Fruit fly (Drosophila melanogaster) whole organism, pupa: Measurements from ENCODE around the gene CG5510.

Experiments used
- CG10348 ChIP-seq: fragments of 200-800 bp; sonication (Bioruptor generic); IDR thresholded peaks from 2 replicates; pipeline ENCODE4 v1.3.6; 2022; ENCODE audit warnings: missing biosample characterization, missing genetic modification characterization
- CG12605 ChIP-seq: fragments of 200-800 bp; sonication (Bioruptor generic); IDR thresholded peaks from 2 replicates; pipeline ENCODE4 v1.3.6; 2022; ENCODE audit warnings: missing biosample characterization, missing genetic modification characterization
- CG13204 ChIP-seq: fragments of 200-800 bp; sonication (Bioruptor generic); optimal IDR thresholded peaks from 2 replicates; lab custom pipeline; 2018; ENCODE audit warnings: missing biosample characterization, mild to moderate bottlenecking, missing genetic modification characterization, moderate library complexity
- CG14655 ChIP-seq: fragments of 200-800 bp; sonication (Bioruptor generic); optimal IDR thresholded peaks from 3 replicates; lab custom pipeline; 2017; ENCODE audit warnings: mild to moderate bottlenecking, missing biosample characterization, missing genetic modification reagents, missing genetic modification characterization
- CG15710 ChIP-seq: fragments of 200-800 bp; sonication (Bioruptor generic); optimal IDR thresholded peaks from 2 replicates; lab custom pipeline; 2018; ENCODE audit warnings: missing biosample characterization, mild to moderate bottlenecking, missing genetic modification characterization, moderate library complexity
- CG17806 ChIP-seq: fragments of 200-800 bp; sonication (Bioruptor generic); optimal IDR thresholded peaks from 2 replicates; lab custom pipeline; 2018; ENCODE audit warnings: missing biosample characterization, mild to moderate bottlenecking, missing genetic modification characterization, moderate library complexity
- CG32121 ChIP-seq: fragments of 200-800 bp; sonication (Bioruptor generic); IDR thresholded peaks from 2 replicates; pipeline ENCODE4 v1.3.6; 2022; ENCODE audit warnings: missing biosample characterization, missing genetic modification characterization
- CG34367 ChIP-seq: fragments of 200-800 bp; sonication (Bioruptor generic); optimal IDR thresholded peaks from 2 replicates; lab custom pipeline; 2018; ENCODE audit warnings: missing biosample characterization, mild to moderate bottlenecking, missing genetic modification characterization
- CG4496 ChIP-seq: fragments of 200-800 bp; sonication (Bioruptor generic); IDR thresholded peaks from 3 replicates; pipeline ENCODE4 v1.3.6; 2022; ENCODE audit warnings: missing biosample characterization, missing genetic modification characterization
- CG8159 ChIP-seq: fragments of 200-800 bp; sonication (Bioruptor generic); optimal IDR thresholded peaks from 3 replicates; lab custom pipeline; 2018; ENCODE audit warnings: missing biosample characterization, mild to moderate bottlenecking, missing genetic modification characterization, moderate library complexity
- CG9948 ChIP-seq: fragments of 200-800 bp; sonication (Bioruptor generic); optimal IDR thresholded peaks from 2 replicates; lab custom pipeline; 2018; ENCODE audit warnings: missing biosample characterization, mild to moderate bottlenecking, missing genetic modification characterization, moderate library complexity
- D1 ChIP-seq: fragments of 200-800 bp; sonication (Bioruptor generic); optimal IDR thresholded peaks from 2 replicates; lab custom pipeline; 2018; ENCODE audit warnings: missing biosample characterization, mild to moderate bottlenecking, missing genetic modification characterization, moderate library complexity
- EcR ChIP-seq: fragments of 200-800 bp; sonication (Bioruptor generic); optimal IDR thresholded peaks from 3 replicates; lab custom pipeline; 2019; ENCODE audit warnings: missing biosample characterization, missing genetic modification characterization, mild to moderate bottlenecking, moderate library complexity, missing genetic modification reagents
- Ets98B ChIP-seq: fragments of 200-800 bp; sonication (Bioruptor generic); IDR thresholded peaks from 2 replicates; pipeline ENCODE4 v1.3.6; 2022; ENCODE audit warnings: missing biosample characterization, missing genetic modification characterization
- Pif1A ChIP-seq: fragments of 200-800 bp; sonication (Bioruptor generic); optimal IDR thresholded peaks from 3 replicates; lab custom pipeline; 2016; ENCODE audit warnings: missing biosample characterization, missing genetic modification characterization
- Pif1B ChIP-seq: fragments of 200-800 bp; sonication (Bioruptor generic); optimal IDR thresholded peaks from 3 replicates; lab custom pipeline; 2016; ENCODE audit warnings: missing biosample characterization, missing genetic modification characterization
- Snoo ChIP-seq: fragments of 200-800 bp; sonication (Bioruptor generic); optimal IDR thresholded peaks from 3 replicates; lab custom pipeline; 2017; ENCODE audit warnings: missing biosample characterization, mild to moderate bottlenecking, missing genetic modification characterization, inconsistent platforms
- fd96Ca ChIP-seq: fragments of 200-800 bp; sonication (Bioruptor generic); IDR thresholded peaks from 3 replicates; pipeline ENCODE4 v1.3.6; 2022; ENCODE audit warnings: missing biosample characterization, missing genetic modification characterization
- gl ChIP-seq: fragments of 200-800 bp; sonication (Bioruptor generic); optimal IDR thresholded peaks from 2 replicates; lab custom pipeline; 2018; ENCODE audit warnings: missing biosample characterization, mild to moderate bottlenecking, missing genetic modification characterization
- rn ChIP-seq: fragments of 200-800 bp; sonication (Bioruptor generic); IDR thresholded peaks from 2 replicates; pipeline ENCODE4 v1.3.6; 2022; ENCODE audit warnings: missing biosample characterization, missing genetic modification characterization

The CG5510 gene

dm6 chr3R:24122369-24122768 is 47.0 kb downstream of the CG5510 start:
- peak; percentile 17; the same call in 1 of the 2 replicates for TF ChIP-seq Ets98B
- TF ChIP-seq CG17806 (tag; lab: Kevin White, UChicago) = no peak
- TF ChIP-seq EcR (GFP tag; lab: Kevin White, UChicago) = peak; percentile 67
- no peak for TF ChIP-seq CG9948 (tag; lab: Kevin White, UChicago)
- no peak for TF ChIP-seq CG32121 (GFP tag; lab: Robert Waterston, UW)
- no peak for TF ChIP-seq CG15710 (tag; lab: Kevin White, UChicago)

dm6 chr3R:24121669-24122068 is 47.7 kb downstream of the CG5510 start:
- no peak for TF ChIP-seq Snoo
- TF ChIP-seq CG10348 = no peak
- no peak for TF ChIP-seq CG9948 (tag; lab: Kevin White, UChicago)
- no peak for TF ChIP-seq CG32121 (GFP tag; lab: Robert Waterston, UW)
- no peak for TF ChIP-seq CG4496 (GFP tag; lab: Robert Waterston, UW)
- no peak for TF ChIP-seq fd96Ca (GFP tag; lab: Robert Waterston, UW)
- no peak for TF ChIP-seq CG14655
- TF ChIP-seq D1 = no peak
- no peak for TF ChIP-seq CG17806 (tag; lab: Kevin White, UChicago)
- TF ChIP-seq CG34367 (tag; lab: Kevin White, UChicago) = no peak
- no peak for TF ChIP-seq Pif1A
- TF ChIP-seq CG13204 (GFP tag; lab: Kevin White, UChicago) = no peak
- TF ChIP-seq CG8159 = no peak
- TF ChIP-seq CG15710 (tag; lab: Kevin White, UChicago) = no peak
- TF ChIP-seq CG12605 (GFP tag; lab: Robert Waterston, UW) = no peak
- no peak for TF ChIP-seq Pif1B (GFP tag; lab: Kevin White, UChicago)
- TF ChIP-seq EcR (GFP tag; lab: Kevin White, UChicago) = no peak
- no peak for TF ChIP-seq gl
- TF ChIP-seq Ets98B = no peak
- no peak for TF ChIP-seq rn (GFP tag; lab: Robert Waterston, UW)
